Fruit fly (Drosophila melanogaster) whole organism, adult: ENCODE measurements around the gene Lsp1beta.

Experiments
- CG11617 ChIP-seq: fragments of 200-800 bp; sonication (Bioruptor generic); optimal IDR thresholded peaks from 2 replicates; lab custom pipeline; 2017; ENCODE audit warnings: mild to moderate bottlenecking, missing biosample characterization, missing genetic modification reagents, missing genetic modification characterization
- CG12768 ChIP-seq: fragments of 200-800 bp; sonication (Bioruptor generic); optimal IDR thresholded peaks from 2 replicates; lab custom pipeline; 2017; ENCODE audit warnings: missing biosample characterization, missing genetic modification characterization, mild to moderate bottlenecking, moderate library complexity, missing genetic modification reagents
- CG14711 ChIP-seq: fragments of 200-800 bp; sonication (Bioruptor generic); optimal IDR thresholded peaks from 2 replicates; lab custom pipeline; 2018; ENCODE audit warnings: missing biosample characterization, mild to moderate bottlenecking, missing genetic modification characterization, moderate library complexity
- CG1620 ChIP-seq: fragments of 200-800 bp; sonication (Bioruptor generic); optimal IDR thresholded peaks from 2 replicates; lab custom pipeline; 2016; ENCODE audit warnings: missing biosample characterization, missing genetic modification characterization
- CG33017 ChIP-seq: fragments of 200-800 bp; sonication (Bioruptor generic); optimal IDR thresholded peaks from 2 replicates; lab custom pipeline; 2018; ENCODE audit warnings: missing biosample characterization, mild to moderate bottlenecking, missing genetic modification characterization, moderate library complexity
- CG5204 ChIP-seq: fragments of 200-800 bp; sonication (Bioruptor generic); optimal IDR thresholded peaks from 2 replicates; lab custom pipeline; 2016; ENCODE audit warnings: missing biosample characterization, missing genetic modification characterization
- CG7045 ChIP-seq: fragments of 200-800 bp; sonication (Bioruptor generic); optimal IDR thresholded peaks from 2 replicates; lab custom pipeline; 2017; ENCODE audit warnings: missing biosample characterization, mild to moderate bottlenecking, missing genetic modification characterization
- CG7101 ChIP-seq: fragments of 200-800 bp; sonication (Bioruptor generic); optimal IDR thresholded peaks from 2 replicates; lab custom pipeline; 2018; ENCODE audit warnings: missing biosample characterization, mild to moderate bottlenecking, missing genetic modification characterization, moderate library complexity
- Clk ChIP-seq: fragments of 200-800 bp; sonication (Bioruptor generic); optimal IDR thresholded peaks from 2 replicates; lab custom pipeline; 2017; ENCODE audit warnings: missing biosample characterization, missing genetic modification characterization
- Crg-1 ChIP-seq: fragments of 200-800 bp; sonication (Bioruptor generic); optimal IDR thresholded peaks from 2 replicates; lab custom pipeline; 2016; ENCODE audit warnings: missing biosample characterization, missing genetic modification characterization
- Hr96 ChIP-seq: fragments of 200-800 bp; sonication (Bioruptor generic); optimal IDR thresholded peaks from 2 replicates; lab custom pipeline; 2016; ENCODE audit warnings: missing biosample characterization, missing genetic modification characterization
- Mnt ChIP-seq: fragments of 200-800 bp; sonication (Bioruptor generic); optimal IDR thresholded peaks from 2 replicates; lab custom pipeline; 2016; ENCODE audit warnings: missing biosample characterization, mild to moderate bottlenecking, missing genetic modification characterization
- bab1 ChIP-seq: fragments of 200-800 bp; sonication (Bioruptor generic); optimal IDR thresholded peaks from 3 replicates; lab custom pipeline; 2019; ENCODE audit warnings: missing biosample characterization, mild to moderate bottlenecking, missing genetic modification characterization, moderate library complexity
- cic ChIP-seq: fragments of 200-800 bp; sonication (Bioruptor generic); optimal IDR thresholded peaks from 2 replicates; lab custom pipeline; 2017; ENCODE audit warnings: missing biosample characterization, mild to moderate bottlenecking, missing genetic modification characterization, moderate library complexity
- cnc ChIP-seq, 2 experiments: fragments of >200 bp; optimal IDR thresholded peaks; 2 replicates each; lab custom pipeline; 2017
- kay ChIP-seq: fragments of 200-800 bp; sonication (Bioruptor generic); peaks from one replicate; lab custom pipeline; 2016; ENCODE audit warnings: missing biosample characterization, missing genetic modification characterization, borderline replicate concordance
- ovo ChIP-seq: fragments of 200-800 bp; sonication (Bioruptor generic); optimal IDR thresholded peaks from 2 replicates; lab custom pipeline; 2016; ENCODE audit warnings: missing biosample characterization, missing genetic modification characterization
- pad ChIP-seq: fragments of 200-800 bp; sonication (Bioruptor generic); optimal IDR thresholded peaks from 3 replicates; lab custom pipeline; 2017; ENCODE audit warnings: missing biosample characterization, missing genetic modification characterization, mild to moderate bottlenecking, moderate library complexity, missing genetic modification reagents
- tj ChIP-seq: fragments of 200-800 bp; sonication (Bioruptor generic); optimal IDR thresholded peaks from 3 replicates; lab custom pipeline; 2017; ENCODE audit warnings: missing biosample characterization, mild to moderate bottlenecking, missing genetic modification characterization, moderate library complexity
- toe ChIP-seq: fragments of 200-800 bp; sonication (Bioruptor generic); optimal IDR thresholded peaks from 2 replicates; lab custom pipeline; 2016; ENCODE audit warnings: missing biosample characterization, missing genetic modification characterization

Lsp1beta gene

dm6 chr2L:869497-870040, 28.7 kb upstream of the Lsp1beta start, which contains the start of gene dbe:
TSS of gene dbe (minus strand) at chr2L:869857.
- TF ChIP-seq bab1 (GFP tag; lab: Kevin White, UChicago) (peak; percentile 1), toe (GFP tag; lab: Kevin White, UChicago) (no peak), Mnt (GFP tag; lab: Kevin White, UChicago) (peak; percentile 55), CG7101 (tag; lab: Kevin White, UChicago) (peak; percentile 7), CG33017 (tag; lab: Kevin White, UChicago) (peak; percentile 18), CG14711 (peak; percentile 24)

DNA sequence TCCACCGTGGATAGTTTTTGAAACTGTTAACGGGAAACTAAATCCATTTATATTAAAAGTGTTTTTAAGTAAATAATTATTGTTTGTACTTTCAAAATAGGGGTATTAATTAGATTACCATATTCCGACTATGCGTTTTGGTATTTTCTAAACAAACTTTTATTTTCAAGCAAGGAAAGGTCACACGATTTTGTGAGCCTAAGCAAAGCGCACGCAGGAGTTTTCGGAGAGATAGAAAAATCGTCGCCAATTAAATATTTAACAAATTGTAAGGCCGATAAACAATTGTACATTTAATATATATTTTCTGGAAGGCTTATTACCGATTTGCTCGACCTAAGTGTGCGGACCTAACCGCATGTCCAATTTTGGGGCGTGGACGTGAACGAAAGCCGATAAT, 28.0 kb upstream of the Lsp1beta start, which contains the start of gene PNUTS:
Gene PNUTS (plus strand): TSS at position 181 of the 400 bp plus-strand sequence.
- no peak for TF ChIP-seq Mnt (GFP tag; lab: Kevin White, UChicago)

DNA sequence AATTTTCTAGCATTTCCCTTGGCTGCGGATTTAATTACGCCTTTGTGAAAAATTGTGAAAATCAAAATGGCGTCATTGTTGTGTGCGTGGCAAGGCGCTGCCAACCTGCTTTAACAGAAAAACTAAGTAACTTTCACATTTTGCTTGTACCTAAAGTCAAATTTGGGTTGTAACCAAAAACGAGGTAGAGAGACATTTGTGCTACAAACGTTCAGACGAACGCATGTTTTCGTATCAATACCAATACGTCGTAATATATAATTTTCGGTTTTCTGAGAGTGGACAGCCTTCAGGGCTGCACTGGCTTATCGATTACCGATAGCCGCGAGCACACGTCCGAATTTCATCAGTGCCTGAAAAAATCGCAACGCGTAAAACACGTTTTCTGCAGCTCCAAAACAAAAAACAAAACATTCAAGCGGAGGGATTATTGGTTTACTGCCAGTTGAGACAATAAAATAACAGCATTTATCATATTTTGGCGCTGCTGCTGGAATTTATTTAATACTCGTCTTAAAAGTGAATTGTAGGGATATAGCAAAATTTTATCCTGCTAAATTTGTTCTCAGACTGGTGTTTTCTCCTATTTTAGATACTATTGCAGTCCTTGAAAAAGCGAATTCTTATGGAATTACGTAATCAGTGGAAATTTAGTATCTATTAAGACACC, 27.4 kb upstream of the Lsp1beta start:
- TF ChIP-seq toe (GFP tag; lab: Kevin White, UChicago) (peak; percentile 57), CG11617 (GFP tag; lab: Kevin White, UChicago) (peak; percentile 68), Hr96 (GFP tag; lab: Kevin White, UChicago) (peak; percentile 77), tj (GFP tag; lab: Kevin White, UChicago) (peak; percentile 9), Clk (GFP tag; lab: Kevin White, UChicago) (peak; percentile 38), CG7045 (GFP tag; lab: Kevin White, UChicago) (peak; percentile 65), CG5204 (GFP tag; lab: Kevin White, UChicago) (peak; percentile 63), kay (no peak), CG1620 (peak; percentile 51), bab1 (GFP tag; lab: Kevin White, UChicago) (peak; percentile 29), cnc (optimal IDR thresholded peaks at IDR 0.05; lab: Kevin White, UChicago) (no peak), Crg-1 (GFP tag; lab: Kevin White, UChicago) (no peak), CG7101 (tag; lab: Kevin White, UChicago) (peak; percentile 52), pad (GFP tag; lab: Kevin White, UChicago) (peak; percentile 42), Mnt (GFP tag; lab: Kevin White, UChicago) (peak; percentile 50), CG12768 (peak; percentile 46), ovo (GFP tag; lab: Kevin White, UChicago) (no peak), cic (peak; percentile 0), CG14711 (no peak), CG33017 (tag; lab: Kevin White, UChicago) (no peak)

DNA sequence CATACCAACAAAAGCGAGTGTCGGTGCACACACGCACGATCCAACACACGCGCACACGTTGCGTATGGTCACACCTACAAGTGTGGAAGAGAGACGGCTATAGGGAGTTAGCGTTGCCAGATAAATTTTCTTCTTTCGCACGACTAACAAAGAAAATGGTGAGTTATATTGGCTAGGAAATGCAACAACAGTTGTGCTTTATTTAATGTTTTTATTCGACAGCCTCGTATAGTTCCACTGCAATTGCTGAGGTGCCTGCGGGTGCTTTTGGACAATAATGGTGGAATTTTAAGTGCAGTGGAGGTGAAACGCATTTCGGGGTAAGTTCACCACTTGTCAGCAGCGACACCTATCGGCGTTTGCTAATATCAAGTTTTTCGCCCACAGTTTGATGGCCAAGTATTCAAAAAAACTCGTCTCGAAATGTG, 26.9 kb upstream of the Lsp1beta start:
- peak; percentile 26 for TF ChIP-seq toe (GFP tag; lab: Kevin White, UChicago)
- no peak for TF ChIP-seq kay
- TF ChIP-seq pad (GFP tag; lab: Kevin White, UChicago): no peak
- no peak for TF ChIP-seq bab1 (GFP tag; lab: Kevin White, UChicago)
- TF ChIP-seq Mnt (GFP tag; lab: Kevin White, UChicago): peak; percentile 68
- TF ChIP-seq CG33017 (tag; lab: Kevin White, UChicago): no peak
- no peak for TF ChIP-seq CG7045 (GFP tag; lab: Kevin White, UChicago)
- no peak for TF ChIP-seq cnc (optimal IDR thresholded peaks at IDR 0.05; lab: Kevin White, UChicago)
- TF ChIP-seq CG12768: no peak
- peak; percentile 10 for TF ChIP-seq CG7101 (tag; lab: Kevin White, UChicago)
- TF ChIP-seq CG1620: peak; percentile 1
- no peak for TF ChIP-seq CG11617 (GFP tag; lab: Kevin White, UChicago)
- no peak for TF ChIP-seq tj (GFP tag; lab: Kevin White, UChicago)
- TF ChIP-seq CG14711: no peak
- TF ChIP-seq Hr96 (GFP tag; lab: Kevin White, UChicago): peak; percentile 29
- no peak for TF ChIP-seq Clk (GFP tag; lab: Kevin White, UChicago)
- TF ChIP-seq CG5204 (GFP tag; lab: Kevin White, UChicago): no peak
- peak; percentile 7 for TF ChIP-seq cic
- TF ChIP-seq Crg-1 (GFP tag; lab: Kevin White, UChicago): peak; percentile 61
- no peak for TF ChIP-seq ovo (GFP tag; lab: Kevin White, UChicago)

DNA sequence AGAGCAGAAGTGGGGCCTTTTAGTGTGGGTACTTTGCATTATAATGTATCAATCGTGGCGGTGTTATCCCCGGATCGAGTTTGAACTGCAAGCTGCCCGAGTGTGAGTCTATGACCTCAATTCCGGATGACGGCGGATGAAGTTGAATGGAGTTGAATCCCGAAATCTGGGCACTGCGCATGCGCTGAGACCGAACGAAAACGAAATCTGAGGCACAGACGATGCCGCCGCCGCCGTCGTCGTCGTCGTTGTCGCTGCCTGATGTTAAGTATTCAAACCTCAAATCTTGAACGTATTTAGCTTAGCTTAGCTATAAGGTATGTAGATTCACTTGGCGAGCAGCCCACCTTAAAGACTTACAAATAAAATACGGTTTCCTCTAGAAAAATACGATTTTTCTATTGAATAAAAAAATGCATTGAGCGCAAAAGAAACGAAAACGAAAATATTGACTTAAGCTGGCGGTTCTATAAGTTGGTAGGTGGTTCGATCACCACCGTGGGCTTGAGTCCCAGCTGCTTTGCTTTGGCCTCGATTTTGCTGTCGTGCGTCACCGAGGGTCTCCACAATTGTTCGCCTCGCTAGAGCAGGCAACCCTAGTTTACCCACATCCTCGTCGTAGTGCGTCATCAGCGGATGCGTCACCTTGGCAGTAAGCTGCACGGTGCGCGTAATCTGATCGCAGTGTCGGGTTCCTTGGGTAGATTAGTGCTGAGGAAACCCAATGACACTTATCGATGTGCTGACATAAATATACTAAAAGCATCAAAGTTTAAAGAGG, 24.4 kb upstream of the Lsp1beta start:
- TF ChIP-seq Clk (GFP tag; lab: Kevin White, UChicago): no peak
- TF ChIP-seq CG14711: peak; percentile 75
- peak; percentile 9 for TF ChIP-seq CG11617 (GFP tag; lab: Kevin White, UChicago)
- TF ChIP-seq Hr96 (GFP tag; lab: Kevin White, UChicago): no peak
- no peak for TF ChIP-seq cic
- no peak for TF ChIP-seq bab1 (GFP tag; lab: Kevin White, UChicago)
- no peak for TF ChIP-seq CG12768
- TF ChIP-seq Crg-1 (GFP tag; lab: Kevin White, UChicago): no peak
- TF ChIP-seq Mnt (GFP tag; lab: Kevin White, UChicago): no peak
- TF ChIP-seq CG7101 (tag; lab: Kevin White, UChicago): no peak
- TF ChIP-seq toe (GFP tag; lab: Kevin White, UChicago): peak; percentile 17
- TF ChIP-seq CG1620: no peak
- peak; percentile 34 for TF ChIP-seq kay
- TF ChIP-seq ovo (GFP tag; lab: Kevin White, UChicago): no peak
- TF ChIP-seq CG7045 (GFP tag; lab: Kevin White, UChicago): no peak
- no peak for TF ChIP-seq cnc (optimal IDR thresholded peaks at IDR 0.05; lab: Kevin White, UChicago)
- TF ChIP-seq pad (GFP tag; lab: Kevin White, UChicago): no peak
- TF ChIP-seq tj (GFP tag; lab: Kevin White, UChicago): peak; percentile 88
- no peak for TF ChIP-seq CG33017 (tag; lab: Kevin White, UChicago)
- no peak for TF ChIP-seq CG5204 (GFP tag; lab: Kevin White, UChicago)
